Worm (Caenorhabditis elegans) whole organism, L3 larva: ENCODE results near the gene str-101.

ENCODE experiments used
- R02D3.7 ChIP-seq: fragments of 150-350 bp; optimal IDR thresholded peaks from 2 replicates; lab custom pipeline; 2014; ENCODE audit warnings: missing biosample characterization, missing genetic modification characterization
- ZK546.5 ChIP-seq: sonication (generic microtip); optimal IDR thresholded peaks from 2 replicates; lab custom pipeline; 2017; ENCODE audit warnings: missing biosample characterization, missing genetic modification characterization
- elt-1 ChIP-seq: fragments of 150-350 bp; optimal IDR thresholded peaks from 2 replicates; lab custom pipeline; 2014; ENCODE audit warnings: missing biosample characterization, missing genetic modification characterization
- elt-2 ChIP-seq: sonication (generic microtip); optimal IDR thresholded peaks from 2 replicates; lab custom pipeline; 2016; ENCODE audit warnings: missing genetic modification reagents, mild to moderate bottlenecking, missing genetic modification characterization, missing compliant biosample characterization
- fkh-10 ChIP-seq: sonication (generic microtip); optimal IDR thresholded peaks from 2 replicates; lab custom pipeline; 2017; ENCODE audit warnings: missing biosample characterization, missing genetic modification reagents, missing genetic modification characterization
- nhr-76 ChIP-seq: fragments of 150-350 bp; sonication (generic microtip); optimal IDR thresholded peaks from 5 replicates; lab custom pipeline; 2014; ENCODE audit warnings: missing biosample characterization, missing genetic modification characterization
- pqm-1 ChIP-seq: fragments of 150-350 bp; optimal IDR thresholded peaks from 2 replicates; lab custom pipeline; 2017; ENCODE audit warnings: missing biosample characterization, missing genetic modification characterization, inconsistent platforms
- snpc-4 ChIP-seq: fragments of 150-350 bp; optimal IDR thresholded peaks from 2 replicates; lab custom pipeline; 2014; ENCODE audit warnings: missing biosample characterization, missing genetic modification characterization
- unc-62 ChIP-seq: fragments of 150-350 bp; sonication (generic microtip); optimal IDR thresholded peaks from 4 replicates; lab custom pipeline; 2014; ENCODE audit warnings: missing biosample characterization, missing genetic modification reagents, missing genetic modification characterization
- ztf-11 ChIP-seq: fragments of 150-350 bp; optimal IDR thresholded peaks from 2 replicates; lab custom pipeline; 2014; ENCODE audit warnings: missing biosample characterization, missing genetic modification characterization

DNA sequence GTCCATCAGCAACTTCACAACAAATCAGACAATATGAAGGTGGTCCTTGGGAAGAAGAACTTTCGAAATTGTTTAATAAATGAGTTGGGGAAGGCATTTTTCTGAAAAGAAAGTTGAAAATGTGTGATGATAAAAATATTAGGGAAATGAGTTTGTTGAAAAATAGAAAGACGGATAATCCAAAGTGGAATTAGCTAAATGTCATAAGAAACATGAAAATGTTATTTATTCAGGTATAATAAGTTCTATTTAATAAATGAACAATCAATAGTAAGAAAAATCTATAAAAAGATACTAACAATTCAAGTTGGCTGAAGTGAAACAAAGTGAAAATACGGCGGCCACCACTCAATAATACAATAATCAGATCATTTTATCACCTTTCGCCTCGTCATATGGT is 9.5 kb downstream of the str-101 start, which contains the start of gene nhr-53:
- TF ChIP-seq ZK546.5 (tag; lab: Kevin White, UChicago) (no peak), snpc-4 (tag; lab: Kevin White, UChicago) (no peak), pqm-1 (tag; lab: Kevin White, UChicago) (no peak), elt-1 (no peak), unc-62 (GFP tag; lab: Kevin White, UChicago) (no peak), fkh-10 (GFP tag; lab: Kevin White, UChicago) (no peak), elt-2 (tag; lab: Kevin White, UChicago) (no peak), nhr-76 (tag; lab: Kevin White, UChicago) (no peak), R02D3.7 (tag; lab: Kevin White, UChicago) (no peak), ztf-11 (tag; lab: Kevin White, UChicago) (no peak)
